Worm (Caenorhabditis elegans): ENCODE results near the gene hif-1.

The hif-1 gene

ce11 chrV:20761758-20762157 is 18.4 kb upstream of the hif-1 start:
- TF ChIP-seq ceh-30 (tag; optimal IDR thresholded peaks at IDR 0.05): no peak
- no peak for TF ChIP-seq fkh-10 (GFP tag; optimal IDR thresholded peaks at IDR 0.05)
- peak; percentile 24 for TF ChIP-seq ceh-34 (tag; optimal IDR thresholded peaks at IDR 0.05)
- peak; percentile 3 for TF ChIP-seq hlh-30 (tag; optimal IDR thresholded peaks at IDR 0.05; ENCODE audit: insufficient read depth)
- TF ChIP-seq hlh-13 (GFP tag; optimal IDR thresholded peaks at IDR 0.05): no peak
- peak; percentile 80 for TF ChIP-seq pha-2 (tag; optimal IDR thresholded peaks at IDR 0.05)
- TF ChIP-seq tbx-2 (tag; optimal IDR thresholded peaks at IDR 0.05): peak; percentile 12
- TF ChIP-seq dve-1 (tag; optimal IDR thresholded peaks at IDR 0.05): peak; percentile 16
- TF ChIP-seq fax-1 (tag; optimal IDR thresholded peaks at IDR 0.05): no peak
- TF ChIP-seq sox-2 (GFP tag; IDR thresholded peaks at IDR 0.05): no peak
- TF ChIP-seq ceh-6 (GFP tag; optimal IDR thresholded peaks at IDR 0.05): no peak
- peak; percentile 11 for TF ChIP-seq ceh-18 (tag; optimal IDR thresholded peaks at IDR 0.05)
- TF ChIP-seq ceh-9 (tag; optimal IDR thresholded peaks at IDR 0.05): no peak
- peak; percentile 82 for TF ChIP-seq pax-1 (tag; optimal IDR thresholded peaks at IDR 0.05)
- TF ChIP-seq nfya-1 (tag; optimal IDR thresholded peaks at IDR 0.05): peak; percentile 34
- no peak for TF ChIP-seq zip-5 (tag; optimal IDR thresholded peaks at IDR 0.05)

- TF ChIP-seq ceh-2 (tag; optimal IDR thresholded peaks at IDR 0.05) (peak; percentile 11), nfya-1 (tag; optimal IDR thresholded peaks at IDR 0.05) (no peak), elt-2 (tag; optimal IDR thresholded peaks at IDR 0.05) (no peak), ceh-34 (tag; optimal IDR thresholded peaks at IDR 0.05) (peak; percentile 64), unc-3 (GFP tag; conservative IDR thresholded peaks at IDR 0.05) (no peak), unc-3 (tag; optimal IDR thresholded peaks at IDR 0.05) (no peak), ceh-6 (GFP tag; optimal IDR thresholded peaks at IDR 0.05) (no peak)
Observed at ce11 chrV:20763192-20763591, 17.0 kb upstream of the hif-1 start.

ce11 chrV:20770061-20770460 is 10.1 kb upstream of the hif-1 start, which contains the start of gene elp-1:
Gene elp-1, minus strand, starts transcription at chrV:20770161.
- TF ChIP-seq hlh-13 (GFP tag; optimal IDR thresholded peaks at IDR 0.05) (no peak), unc-86 (tag; optimal IDR thresholded peaks at IDR 0.05) (no peak), fkh-6 (tag; optimal IDR thresholded peaks at IDR 0.05) (no peak), hlh-30 (tag; optimal IDR thresholded peaks at IDR 0.05; ENCODE audit: insufficient read depth) (no peak), pax-1 (tag; optimal IDR thresholded peaks at IDR 0.05) (no peak), hlh-15 (tag; optimal IDR thresholded peaks at IDR 0.05) (no peak), F13H6.1 (tag; optimal IDR thresholded peaks at IDR 0.05) (no peak), nhr-232 (tag; optimal IDR thresholded peaks at IDR 0.05) (no peak)

ce11 chrV:20770846-20771245 is 9.4 kb upstream of the hif-1 start:
- TF ChIP-seq ceh-22 (tag; optimal IDR thresholded peaks at IDR 0.05) (no peak), lin-11 (tag; optimal IDR thresholded peaks at IDR 0.05) (no peak), sox-4 (tag; optimal IDR thresholded peaks at IDR 0.05) (no peak), ceh-30 (tag; optimal IDR thresholded peaks at IDR 0.05) (no peak), ceh-45 (GFP tag; IDR thresholded peaks at IDR 0.05) (no peak), pax-1 (tag; optimal IDR thresholded peaks at IDR 0.05) (no peak), npax-4 (tag; optimal IDR thresholded peaks at IDR 0.05) (no peak), nhr-11 (tag; optimal IDR thresholded peaks at IDR 0.05) (no peak), ceh-19 (GFP tag; optimal IDR thresholded peaks at IDR 0.05) (no peak)

ce11 chrV:20771702-20772101 is 8.5 kb upstream of the hif-1 start:
- TF ChIP-seq rnt-1 (tag; optimal IDR thresholded peaks at IDR 0.05) (peak; percentile 31), fkh-10 (GFP tag; optimal IDR thresholded peaks at IDR 0.05) (no peak), unc-55 (GFP tag; optimal IDR thresholded peaks at IDR 0.05) (peak; percentile 99), T23F11.4 (GFP tag; optimal IDR thresholded peaks at IDR 0.05) (no peak), ceh-18 (tag; optimal IDR thresholded peaks at IDR 0.05) (peak; percentile 7)

All from whole organism, late embryonic.